Fruit fly (Drosophila melanogaster) whole organism, embryonic: Measurements from ENCODE around the gene CG9626.
A peak's percentile ranks its signal among the peaks of the same experiment; 100 is the strongest.

Experiments used
- Aef1 ChIP-seq: fragments of 200-800 bp; sonication (Bioruptor generic); IDR thresholded peaks from 3 replicates; pipeline ENCODE4 v1.3.6; 2022; ENCODE audit warnings: missing biosample characterization, missing genetic modification characterization
- CG10431 ChIP-seq: fragments of 200-800 bp; sonication (Bioruptor generic); optimal IDR thresholded peaks from 3 replicates; lab custom pipeline; 2018; ENCODE audit warnings: missing biosample characterization, mild to moderate bottlenecking, missing genetic modification characterization
- CG11247 ChIP-seq: fragments of 200-800 bp; sonication (Bioruptor generic); IDR thresholded peaks from 2 replicates; pipeline ENCODE4 v1.3.6; 2022; ENCODE audit warnings: missing biosample characterization, missing genetic modification characterization
- CG11398 ChIP-seq: fragments of 200-800 bp; sonication (Bioruptor generic); optimal IDR thresholded peaks from 2 replicates; lab custom pipeline; 2016; ENCODE audit warnings: missing biosample characterization, missing genetic modification characterization
- CG11696 ChIP-seq: fragments of 200-800 bp; sonication (Bioruptor generic); IDR thresholded peaks from 2 replicates; pipeline ENCODE4 v1.3.6; 2022; ENCODE audit warnings: missing biosample characterization, missing genetic modification characterization
- CG13894 ChIP-seq: fragments of 200-800 bp; sonication (Bioruptor generic); optimal IDR thresholded peaks from 3 replicates; lab custom pipeline; 2018; ENCODE audit warnings: missing biosample characterization, mild to moderate bottlenecking, missing genetic modification characterization, moderate library complexity
- CG14667 ChIP-seq: fragments of 200-800 bp; sonication (Bioruptor generic); IDR thresholded peaks from 2 replicates; pipeline ENCODE4 v1.3.6; 2022; ENCODE audit warnings: missing biosample characterization, missing genetic modification characterization
- CG15011 ChIP-seq: fragments of 200-800 bp; sonication (Bioruptor generic); optimal IDR thresholded peaks from 3 replicates; lab custom pipeline; 2018; ENCODE audit warnings: missing biosample characterization, mild to moderate bottlenecking, missing genetic modification characterization
- CG1529 ChIP-seq: fragments of 200-800 bp; sonication (Bioruptor generic); optimal IDR thresholded peaks from 3 replicates; lab custom pipeline; 2018; ENCODE audit warnings: missing biosample characterization, missing genetic modification characterization
- CG1603 ChIP-seq: fragments of 200-800 bp; sonication (Bioruptor generic); optimal IDR thresholded peaks from 2 replicates; lab custom pipeline; 2019; ENCODE audit warnings: missing biosample characterization, mild to moderate bottlenecking, missing genetic modification characterization, moderate library complexity
- CG2120 ChIP-seq: fragments of 200-800 bp; sonication (Bioruptor generic); optimal IDR thresholded peaks from 3 replicates; lab custom pipeline; 2016; ENCODE audit warnings: missing biosample characterization, missing genetic modification characterization
- CG2678 ChIP-seq: fragments of 200-800 bp; sonication (Bioruptor generic); optimal IDR thresholded peaks from 3 replicates; lab custom pipeline; 2019; ENCODE audit warnings: missing biosample characterization, mild to moderate bottlenecking, missing genetic modification characterization, moderate library complexity
- CG3407 ChIP-seq: fragments of 200-800 bp; sonication (Bioruptor generic); optimal IDR thresholded peaks from 2 replicates; lab custom pipeline; 2018; ENCODE audit warnings: missing biosample characterization, mild to moderate bottlenecking, missing genetic modification characterization
- CG4328 ChIP-seq: fragments of 200-800 bp; sonication (Bioruptor generic); optimal IDR thresholded peaks from 3 replicates; lab custom pipeline; 2017; ENCODE audit warnings: missing biosample characterization, missing genetic modification reagents, missing genetic modification characterization
- CG4707 ChIP-seq: fragments of 200-800 bp; sonication (Bioruptor generic); optimal IDR thresholded peaks from 2 replicates; lab custom pipeline; 2018; ENCODE audit warnings: missing biosample characterization, mild to moderate bottlenecking, missing genetic modification characterization, moderate library complexity
- CG6791 ChIP-seq: fragments of 200-800 bp; sonication (Bioruptor generic); IDR thresholded peaks from 3 replicates; pipeline ENCODE4 v1.3.6; 2022; ENCODE audit warnings: missing biosample characterization, missing genetic modification characterization; ENCODE audit not compliant: partially characterized antibody
- CG8765 ChIP-seq: fragments of 200-800 bp; sonication (Bioruptor generic); IDR thresholded peaks from 2 replicates; pipeline ENCODE4 v1.3.6; 2022; ENCODE audit warnings: missing biosample characterization, missing genetic modification characterization
- CG9727 ChIP-seq: fragments of 200-800 bp; sonication (Bioruptor generic); optimal IDR thresholded peaks from 3 replicates; lab custom pipeline; 2017; ENCODE audit warnings: missing biosample characterization, mild to moderate bottlenecking, missing genetic modification characterization
- D ChIP-seq, 2 experiments: fragments of 200-800 bp in 1 of 2; fragments of >200 bp in 1 of 2; sonication (Bioruptor generic) in 1 of 2; optimal IDR thresholded peaks; 2 replicates in 1 of 2; 3 replicates in 1 of 2; lab custom pipeline; 2017; ENCODE audit warnings: mild to moderate bottlenecking in 1 of 2, missing biosample characterization in 1 of 2, missing genetic modification characterization in 1 of 2, missing genetic modification reagents in 1 of 2
- D19A ChIP-seq: fragments of 200-800 bp; optimal IDR thresholded peaks from 3 replicates; lab custom pipeline; 2019; ENCODE audit warnings: missing biosample characterization, mild to moderate bottlenecking, missing genetic modification characterization, moderate library complexity
- Dip3 ChIP-seq: fragments of 200-800 bp; sonication (Bioruptor generic); optimal IDR thresholded peaks from 3 replicates; lab custom pipeline; 2016; ENCODE audit warnings: missing biosample characterization, missing genetic modification characterization
- Hand ChIP-seq: fragments of 200-800 bp; sonication (Bioruptor generic); optimal IDR thresholded peaks from 2 replicates; lab custom pipeline; 2017; ENCODE audit warnings: mild to moderate bottlenecking, missing biosample characterization, missing genetic modification reagents, missing genetic modification characterization
- Lpt ChIP-seq: fragments of >200 bp; optimal IDR thresholded peaks from 2 replicates; lab custom pipeline; 2018; ENCODE audit warnings: missing biosample characterization, missing genetic modification characterization
- Mad ChIP-seq: fragments of 200-800 bp; sonication (Bioruptor generic); optimal IDR thresholded peaks from 2 replicates; lab custom pipeline; 2016; ENCODE audit warnings: missing biosample characterization, missing genetic modification characterization
- Max ChIP-seq: fragments of 200-800 bp; sonication (Bioruptor generic); optimal IDR thresholded peaks from 2 replicates; lab custom pipeline; 2016; ENCODE audit warnings: missing biosample characterization, mild to moderate bottlenecking, missing genetic modification characterization
- Nf-YB ChIP-seq: fragments of 200-800 bp; sonication (Bioruptor generic); optimal IDR thresholded peaks from 3 replicates; lab custom pipeline; 2019; ENCODE audit warnings: missing biosample characterization, mild to moderate bottlenecking, missing genetic modification characterization, moderate library complexity
- Oaz ChIP-seq: fragments of 200-800 bp; sonication (Bioruptor generic); IDR thresholded peaks from 2 replicates; pipeline ENCODE4 v1.3.6; 2022; ENCODE audit warnings: missing biosample characterization, missing genetic modification characterization
- PHDP ChIP-seq: fragments of 200-800 bp; sonication (Bioruptor generic); optimal IDR thresholded peaks from 3 replicates; lab custom pipeline; 2018; ENCODE audit warnings: missing biosample characterization, mild to moderate bottlenecking, missing genetic modification characterization, moderate library complexity
- Poxn ChIP-seq: fragments of 200-800 bp; sonication (Bioruptor generic); IDR thresholded peaks from 2 replicates; pipeline ENCODE4 v1.3.6; 2022; ENCODE audit warnings: missing biosample characterization, missing genetic modification characterization
- Taf1 ChIP-seq: fragments of 200-800 bp; sonication (Bioruptor generic); IDR thresholded peaks from 2 replicates; pipeline ENCODE4 v1.3.6; 2022; ENCODE audit warnings: missing biosample characterization, missing genetic modification characterization
- amos ChIP-seq: fragments of 200-800 bp; sonication (Bioruptor generic); IDR thresholded peaks from 2 replicates; pipeline ENCODE4 v1.3.6; 2022; ENCODE audit warnings: missing biosample characterization, missing genetic modification characterization; ENCODE audit not compliant: partially characterized antibody
- ase ChIP-seq: fragments of 200-800 bp; sonication (Bioruptor generic); IDR thresholded peaks from 3 replicates; pipeline ENCODE4 v1.3.6; 2022; ENCODE audit warnings: missing biosample characterization, missing genetic modification characterization
- bab2 ChIP-seq: fragments of 200-800 bp; sonication (Bioruptor generic); optimal IDR thresholded peaks from 2 replicates; lab custom pipeline; 2016; ENCODE audit warnings: missing biosample characterization, missing genetic modification characterization
- bcd ChIP-seq: fragments of 200-800 bp; sonication (Bioruptor generic); optimal IDR thresholded peaks from 2 replicates; lab custom pipeline; 2017; ENCODE audit warnings: missing biosample characterization, mild to moderate bottlenecking, missing genetic modification characterization
- cas ChIP-seq: fragments of 200-800 bp; sonication (Bioruptor generic); IDR thresholded peaks from 2 replicates; pipeline ENCODE4 v1.3.6; 2022; ENCODE audit warnings: missing biosample characterization, missing genetic modification characterization
- cg ChIP-seq: fragments of 200-800 bp; sonication (Bioruptor generic); optimal IDR thresholded peaks from 3 replicates; lab custom pipeline; 2019; ENCODE audit warnings: missing biosample characterization, mild to moderate bottlenecking, missing genetic modification characterization, moderate library complexity
- dmrt11E ChIP-seq: fragments of 200-800 bp; sonication (Bioruptor generic); optimal IDR thresholded peaks from 3 replicates; lab custom pipeline; 2018; ENCODE audit warnings: missing biosample characterization, mild to moderate bottlenecking, missing genetic modification characterization, moderate library complexity
- ewg ChIP-seq: fragments of 200-800 bp; sonication (Bioruptor generic); optimal IDR thresholded peaks from 3 replicates; lab custom pipeline; 2017; ENCODE audit warnings: mild to moderate bottlenecking, missing biosample characterization, missing genetic modification reagents, missing genetic modification characterization
- klu ChIP-seq: fragments of 200-800 bp; sonication (Bioruptor generic); IDR thresholded peaks from 2 replicates; pipeline ENCODE4 v1.3.6; 2022; ENCODE audit warnings: missing biosample characterization, missing genetic modification characterization
- lmd ChIP-seq: fragments of 200-800 bp; sonication (Bioruptor generic); IDR thresholded peaks from 2 replicates; pipeline ENCODE4 v1.3.6; 2022; ENCODE audit warnings: missing biosample characterization, missing genetic modification characterization
- lov ChIP-seq, 2 experiments: fragments of 200-800 bp in 1 of 2; fragments of >200 bp in 1 of 2; sonication (Bioruptor generic) in 1 of 2; IDR thresholded peaks in 1 of 2; optimal IDR thresholded peaks in 1 of 2; 2 replicates in 1 of 2; 3 replicates in 1 of 2; pipeline versions ENCODE4 v1.3.6 to Lab custom; 2017 to 2022; ENCODE audit warnings: missing biosample characterization in 1 of 2, missing genetic modification characterization in 1 of 2
- nmo ChIP-seq: fragments of 200-800 bp; sonication (Bioruptor generic); optimal IDR thresholded peaks from 2 replicates; lab custom pipeline; 2018; ENCODE audit warnings: missing biosample characterization, mild to moderate bottlenecking, missing genetic modification characterization, moderate library complexity
- nom ChIP-seq: fragments of 200-800 bp; sonication (Bioruptor generic); optimal IDR thresholded peaks from 2 replicates; lab custom pipeline; 2017; ENCODE audit warnings: missing biosample characterization, missing genetic modification characterization, mild to moderate bottlenecking, moderate library complexity, missing genetic modification reagents
- psq ChIP-seq: fragments of 200-800 bp; sonication (Bioruptor generic); optimal IDR thresholded peaks from 2 replicates; lab custom pipeline; 2017; ENCODE audit warnings: missing biosample characterization, missing genetic modification characterization
- schlank ChIP-seq: fragments of 200-800 bp; sonication (Bioruptor generic); optimal IDR thresholded peaks from 2 replicates; lab custom pipeline; 2018; ENCODE audit warnings: missing biosample characterization, mild to moderate bottlenecking, missing genetic modification characterization
- seq ChIP-seq: fragments of 200-800 bp; sonication (Bioruptor generic); IDR thresholded peaks from 2 replicates; pipeline ENCODE4 v1.3.6; 2022; ENCODE audit warnings: missing biosample characterization, missing genetic modification characterization
- shn ChIP-seq: fragments of 200-800 bp; sonication (Bioruptor generic); optimal IDR thresholded peaks from 3 replicates; lab custom pipeline; 2016; ENCODE audit warnings: missing biosample characterization, missing genetic modification characterization
- tin ChIP-seq: fragments of 200-800 bp; sonication (Bioruptor generic); optimal IDR thresholded peaks from 3 replicates; lab custom pipeline; 2016; ENCODE audit warnings: missing biosample characterization, missing genetic modification characterization
- ttk ChIP-seq: fragments of 200-800 bp; sonication (Bioruptor generic); IDR thresholded peaks from 2 replicates; pipeline ENCODE4 v2.1.2; 2022; ENCODE audit warnings: missing biosample characterization, missing genetic modification characterization
- zfh2 ChIP-seq: fragments of 200-800 bp; sonication (Bioruptor generic); optimal IDR thresholded peaks from 2 replicates; lab custom pipeline; 2016; ENCODE audit warnings: missing biosample characterization, missing genetic modification characterization

The CG9626 gene

dm6 chr3R:8340675-8341275 lies 40.0 kb upstream of the CG9626 start, which contains the start of the genes COX7A and Arl2 (continued):
- TF ChIP-seq amos (GFP tag; lab: Robert Waterston, UW) = peak; percentile 96
- TF ChIP-seq klu (GFP tag; lab: Robert Waterston, UW) = no peak
- TF ChIP-seq CG3407 (GFP tag; lab: Kevin White, UChicago) = no peak
- TF ChIP-seq Poxn (GFP tag; lab: Robert Waterston, UW) = no peak
- no peak for TF ChIP-seq schlank
- TF ChIP-seq CG9727 (GFP tag; lab: Kevin White, UChicago) = no peak
- no peak for TF ChIP-seq Dip3
- TF ChIP-seq CG11696 = no peak
- peak; percentile 94 for TF ChIP-seq CG6791 (GFP tag; lab: Robert Waterston, UW)
- no peak for TF ChIP-seq Hand (GFP tag; lab: Kevin White, UChicago)
- no peak for TF ChIP-seq psq (GFP tag; lab: Kevin White, UChicago)
- TF ChIP-seq seq (GFP tag; lab: Robert Waterston, UW) = no peak
- no peak for TF ChIP-seq Max (GFP tag; lab: Kevin White, UChicago)
- TF ChIP-seq D (optimal IDR thresholded peaks at IDR 0.05; lab: Kevin White, UChicago) = no peak
- no peak for TF ChIP-seq D (GFP tag; optimal IDR thresholded peaks at IDR 0.05; lab: Kevin White, UChicago)
- TF ChIP-seq CG15011 (GFP tag; lab: Kevin White, UChicago) = no peak
- no peak for TF ChIP-seq ewg (GFP tag; lab: Kevin White, UChicago)
- no peak for TF ChIP-seq cas (GFP tag; lab: Robert Waterston, UW)
- TF ChIP-seq CG4707 (GFP tag; lab: Kevin White, UChicago) = no peak
- no peak for TF ChIP-seq lov (optimal IDR thresholded peaks at IDR 0.05; lab: Kevin White, UChicago)
- no peak for TF ChIP-seq lov (GFP tag; IDR thresholded peaks at IDR 0.05; lab: Robert Waterston, UW)
- no peak for TF ChIP-seq Aef1
- TF ChIP-seq CG1603 (tag; lab: Kevin White, UChicago) = peak; percentile 56
- TF ChIP-seq zfh2 = no peak
- TF ChIP-seq CG4328 (GFP tag; lab: Kevin White, UChicago) = no peak
- TF ChIP-seq nom (GFP tag; lab: Kevin White, UChicago) = peak; percentile 23
- TF ChIP-seq CG2120 (GFP tag; lab: Kevin White, UChicago) = peak; percentile 11
- no peak for TF ChIP-seq Oaz (GFP tag; lab: Robert Waterston, UW)
- no peak for TF ChIP-seq CG11398 (GFP tag; lab: Kevin White, UChicago)
- no peak for TF ChIP-seq cg
- TF ChIP-seq CG10431 (GFP tag; lab: Kevin White, UChicago) = peak; percentile 17
- no peak for TF ChIP-seq CG14667 (GFP tag; lab: Robert Waterston, UW)
- TF ChIP-seq Taf1 = no peak
- TF ChIP-seq D19A = no peak
- no peak for TF ChIP-seq CG13894
- TF ChIP-seq Nf-YB (GFP tag; lab: Kevin White, UChicago) = no peak
- no peak for TF ChIP-seq shn
- no peak for TF ChIP-seq CG1529 (GFP tag; lab: Kevin White, UChicago)
- TF ChIP-seq CG11247 (GFP tag; lab: Robert Waterston, UW) = no peak
- no peak for TF ChIP-seq ttk (GFP tag; lab: Robert Waterston, UW)
- no peak for TF ChIP-seq bab2
- no peak for TF ChIP-seq ase (GFP tag; lab: Robert Waterston, UW)
- TF ChIP-seq bcd (GFP tag; lab: Kevin White, UChicago) = no peak
- TF ChIP-seq CG2678 = no peak
- TF ChIP-seq dmrt11E (tag; lab: Kevin White, UChicago) = no peak
- no peak for TF ChIP-seq Lpt
- no peak for TF ChIP-seq Mad (GFP tag; lab: Kevin White, UChicago)
- TF ChIP-seq PHDP (tag; lab: Kevin White, UChicago) = no peak
- peak; percentile 27 for TF ChIP-seq nmo (GFP tag; lab: Kevin White, UChicago)
- TF ChIP-seq tin (GFP tag; lab: Kevin White, UChicago) = no peak
- no peak for TF ChIP-seq CG8765 (GFP tag; lab: Robert Waterston, UW)
- no peak for TF ChIP-seq lmd (GFP tag; lab: Robert Waterston, UW)
